Worm (Caenorhabditis elegans): ENCODE data around the gene B0524.3.
A peak's percentile ranks its signal among the peaks of the same experiment; 100 is the strongest.

Gene B0524.3

ce11 chrIII:1937879-1938438 is 50.5 kb downstream of the B0524.3 start:
- TF ChIP-seq nhr-12 (tag; optimal IDR thresholded peaks at IDR 0.05): no peak
- TF ChIP-seq ceh-83 (GFP tag; optimal IDR thresholded peaks at IDR 0.05): no peak
- TF ChIP-seq ceh-39 (tag; optimal IDR thresholded peaks at IDR 0.05): no peak
- TF ChIP-seq unc-62 (GFP tag; optimal IDR thresholded peaks at IDR 0.05): no peak
- no peak for TF ChIP-seq unc-39 (tag; optimal IDR thresholded peaks at IDR 0.05)
- no peak for TF ChIP-seq flh-1 (GFP tag; optimal IDR thresholded peaks at IDR 0.05)
- no peak for TF ChIP-seq ham-2 (GFP tag; optimal IDR thresholded peaks at IDR 0.05)
- no peak for TF ChIP-seq sptf-1 (tag; optimal IDR thresholded peaks at IDR 0.05)
- no peak for TF ChIP-seq ceh-43 (GFP tag; optimal IDR thresholded peaks at IDR 0.05)
- TF ChIP-seq lsy-2 (tag; optimal IDR thresholded peaks at IDR 0.05): peak; percentile 69
- no peak for TF ChIP-seq ces-1 (GFP tag; optimal IDR thresholded peaks at IDR 0.05)
- peak; percentile 35 for TF ChIP-seq lin-13 (tag; optimal IDR thresholded peaks at IDR 0.05)

DNA sequence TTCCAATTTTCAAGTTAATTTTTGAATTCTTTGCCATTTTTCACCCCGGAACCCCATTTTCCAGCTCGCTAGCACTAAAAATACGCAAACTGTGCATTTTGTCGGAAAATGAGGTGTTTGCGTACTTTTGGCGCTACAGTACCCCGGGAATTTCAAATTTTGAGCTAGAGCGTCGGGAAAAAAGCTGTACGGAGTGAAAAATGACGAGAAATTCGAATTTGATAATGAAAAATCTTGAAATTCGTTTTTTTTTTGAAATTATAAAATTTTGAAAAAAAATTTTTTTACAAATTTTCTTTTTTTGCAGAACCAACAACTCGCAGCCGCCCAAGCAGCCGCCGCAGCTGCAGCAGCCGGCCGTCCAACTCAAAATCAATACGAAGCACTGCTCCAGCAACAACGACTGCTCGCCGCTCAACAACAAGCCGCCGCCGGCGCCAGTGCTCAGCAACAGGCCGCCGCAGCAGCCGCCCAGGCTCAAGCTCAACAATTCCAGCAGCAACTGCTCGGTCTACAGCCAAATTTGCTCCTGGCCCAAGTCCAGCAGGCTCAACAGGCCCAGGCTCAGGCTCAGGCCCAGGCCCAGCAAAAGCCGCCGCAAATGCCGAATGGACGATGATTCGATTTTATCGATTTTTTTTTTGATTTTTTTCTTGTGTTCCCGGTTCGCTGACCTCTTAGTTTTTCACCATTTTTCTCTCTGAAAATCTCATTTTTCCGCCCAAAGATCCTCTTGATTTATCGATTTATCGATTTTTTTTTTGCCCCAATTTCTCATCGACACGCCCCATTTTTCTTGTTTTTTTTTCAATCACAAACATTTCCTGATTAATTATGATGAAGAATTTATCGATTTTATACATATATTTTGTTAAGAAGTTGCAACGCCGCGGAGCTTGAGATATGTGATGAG is 51.5 kb downstream of the B0524.3 start:
- TF ChIP-seq hlh-1 (tag; optimal IDR thresholded peaks at IDR 0.05): no peak
- TF ChIP-seq lin-13 (tag; optimal IDR thresholded peaks at IDR 0.05): no peak
- TF ChIP-seq lsy-2 (tag; optimal IDR thresholded peaks at IDR 0.05): peak; percentile 66

Measured in whole organism, mixed stage, embryonic.